Fruit fly (Drosophila melanogaster) whole organism, embryonic: Measurements from ENCODE around the gene CG31867.

ENCODE experiments used
- CG11093 ChIP-seq: fragments of 200-800 bp; sonication (Bioruptor generic); IDR thresholded peaks from 3 replicates; pipeline ENCODE4 v1.3.6; 2022; ENCODE audit warnings: missing biosample characterization, missing genetic modification characterization
- CG12071 ChIP-seq: fragments of 200-800 bp; sonication (Bioruptor generic); optimal IDR thresholded peaks from 3 replicates; lab custom pipeline; 2018; ENCODE audit warnings: missing biosample characterization, mild to moderate bottlenecking, missing genetic modification characterization
- CG12236 ChIP-seq: fragments of 200-800 bp; sonication (Bioruptor generic); optimal IDR thresholded peaks from 2 replicates; lab custom pipeline; 2016; ENCODE audit warnings: missing biosample characterization, missing genetic modification characterization
- CG12391 ChIP-seq: fragments of 200-800 bp; sonication (Bioruptor generic); optimal IDR thresholded peaks from 3 replicates; lab custom pipeline; 2018; ENCODE audit warnings: missing biosample characterization, mild to moderate bottlenecking, missing genetic modification characterization, moderate library complexity
- CG14710 ChIP-seq: fragments of 200-800 bp; sonication (Bioruptor generic); optimal IDR thresholded peaks from 3 replicates; lab custom pipeline; 2019; ENCODE audit warnings: missing biosample characterization, mild to moderate bottlenecking, missing genetic modification characterization, moderate library complexity
- CG14860 ChIP-seq: fragments of 200-800 bp; sonication (Bioruptor generic); IDR thresholded peaks from 3 replicates; pipeline ENCODE4 v1.3.6; 2022; ENCODE audit warnings: missing biosample characterization, missing genetic modification characterization; ENCODE audit not compliant: partially characterized antibody
- CG15011 ChIP-seq: fragments of 200-800 bp; sonication (Bioruptor generic); optimal IDR thresholded peaks from 3 replicates; lab custom pipeline; 2018; ENCODE audit warnings: missing biosample characterization, mild to moderate bottlenecking, missing genetic modification characterization
- CG15696 ChIP-seq: fragments of 200-800 bp; sonication (Bioruptor generic); optimal IDR thresholded peaks from 2 replicates; lab custom pipeline; 2019; ENCODE audit warnings: missing biosample characterization, mild to moderate bottlenecking, missing genetic modification characterization, moderate library complexity
- CG17186 ChIP-seq: fragments of 200-800 bp; sonication (Bioruptor generic); optimal IDR thresholded peaks from 3 replicates; lab custom pipeline; 2017; ENCODE audit warnings: missing biosample characterization, missing genetic modification reagents, missing genetic modification characterization
- CG30403 ChIP-seq: fragments of 200-800 bp; sonication (Bioruptor generic); optimal IDR thresholded peaks from 3 replicates; lab custom pipeline; 2016; ENCODE audit warnings: missing biosample characterization, missing genetic modification characterization
- CG31441 ChIP-seq: fragments of 200-800 bp; sonication (Bioruptor generic); IDR thresholded peaks from 2 replicates; pipeline ENCODE4 v1.3.6; 2022; ENCODE audit warnings: missing biosample characterization, missing genetic modification characterization
- CG34376 ChIP-seq: fragments of 200-800 bp; sonication (Bioruptor generic); optimal IDR thresholded peaks from 2 replicates; lab custom pipeline; 2018; ENCODE audit warnings: missing biosample characterization, mild to moderate bottlenecking, missing genetic modification characterization
- CG42726 ChIP-seq: fragments of 200-800 bp; sonication (Bioruptor generic); IDR thresholded peaks from 2 replicates; pipeline ENCODE4 v1.3.6; 2022; ENCODE audit warnings: missing biosample characterization, missing genetic modification characterization; ENCODE audit not compliant: partially characterized antibody
- CG6854 ChIP-seq: fragments of 200-800 bp; sonication (Bioruptor generic); optimal IDR thresholded peaks from 3 replicates; lab custom pipeline; 2017; ENCODE audit warnings: missing biosample characterization, mild to moderate bottlenecking, missing genetic modification characterization
- CG7963 ChIP-seq: fragments of 200-800 bp; sonication (Bioruptor generic); IDR thresholded peaks from 3 replicates; pipeline ENCODE4 v1.3.6; 2022; ENCODE audit warnings: missing biosample characterization, missing genetic modification characterization; ENCODE audit not compliant: partially characterized antibody
- CG8478 ChIP-seq: fragments of >200 bp; optimal IDR thresholded peaks from 2 replicates; lab custom pipeline; 2018
- CG9876 ChIP-seq: fragments of 200-800 bp; sonication (Bioruptor generic); optimal IDR thresholded peaks from 2 replicates; lab custom pipeline; 2016; ENCODE audit warnings: missing biosample characterization, missing genetic modification characterization
- Chrac-16 ChIP-seq: fragments of 200-800 bp; sonication (Bioruptor generic); optimal IDR thresholded peaks from 3 replicates; lab custom pipeline; 2016; ENCODE audit warnings: missing biosample characterization, missing genetic modification characterization
- Deaf1 ChIP-seq: fragments of 200-800 bp; optimal IDR thresholded peaks from 3 replicates; lab custom pipeline; 2019; ENCODE audit warnings: missing biosample characterization, mild to moderate bottlenecking, missing genetic modification characterization, moderate library complexity
- Dll ChIP-seq: fragments of 200-800 bp; sonication (Bioruptor generic); IDR thresholded peaks from 4 replicates; pipeline ENCODE4 v1.3.6; 2022; ENCODE audit warnings: missing biosample characterization, missing genetic modification characterization; ENCODE audit not compliant: partially characterized antibody
- Doc3 ChIP-seq: fragments of 200-800 bp; sonication (Bioruptor generic); IDR thresholded peaks from 3 replicates; pipeline ENCODE4 v1.3.6; 2022; ENCODE audit warnings: missing biosample characterization, missing genetic modification characterization; ENCODE audit not compliant: partially characterized antibody
- E2f1 ChIP-seq: fragments of 200-800 bp; sonication (Bioruptor generic); IDR thresholded peaks from 2 replicates; pipeline ENCODE4 v1.3.6; 2022; ENCODE audit warnings: missing biosample characterization, missing genetic modification characterization
- E2f2 ChIP-seq: fragments of 200-800 bp; sonication (Bioruptor generic); IDR thresholded peaks from 2 replicates; pipeline ENCODE4 v1.3.6; 2022; ENCODE audit warnings: missing biosample characterization, missing genetic modification characterization
- HHEX ChIP-seq: fragments of 200-800 bp; sonication (Bioruptor generic); optimal IDR thresholded peaks from 3 replicates; lab custom pipeline; 2017; ENCODE audit warnings: missing biosample characterization, mild to moderate bottlenecking, missing genetic modification characterization, missing genetic modification reagents
- HLH4C ChIP-seq: fragments of 200-800 bp; sonication (Bioruptor generic); IDR thresholded peaks from 3 replicates; pipeline ENCODE4 v1.3.6; 2022; ENCODE audit warnings: missing biosample characterization, missing genetic modification characterization; ENCODE audit not compliant: partially characterized antibody
- Hmx ChIP-seq: fragments of 200-800 bp; sonication (Bioruptor generic); optimal IDR thresholded peaks from 2 replicates; lab custom pipeline; 2016; ENCODE audit warnings: missing biosample characterization, missing genetic modification characterization
- Hr39 ChIP-seq: fragments of >200 bp; optimal IDR thresholded peaks from 2 replicates; lab custom pipeline; 2017
- Kr ChIP-seq: fragments of 200-800 bp; sonication (Bioruptor generic); optimal IDR thresholded peaks from 2 replicates; lab custom pipeline; 2017; ENCODE audit warnings: missing biosample characterization, mild to moderate bottlenecking, missing genetic modification characterization
- Lhr ChIP-seq: fragments of 200-800 bp; sonication (Bioruptor generic); optimal IDR thresholded peaks from 3 replicates; lab custom pipeline; 2017; ENCODE audit warnings: mild to moderate bottlenecking, missing biosample characterization, missing genetic modification reagents, missing genetic modification characterization
- MTF-1 ChIP-seq: fragments of 200-800 bp; sonication (Bioruptor generic); optimal IDR thresholded peaks from 2 replicates; lab custom pipeline; 2018; ENCODE audit warnings: missing biosample characterization, mild to moderate bottlenecking, missing genetic modification characterization, borderline replicate concordance
- Opbp ChIP-seq: fragments of 200-800 bp; sonication (Bioruptor generic); IDR thresholded peaks from 3 replicates; pipeline ENCODE4 v1.3.6; 2022; ENCODE audit warnings: missing biosample characterization, missing genetic modification characterization; ENCODE audit not compliant: partially characterized antibody
- Rfx ChIP-seq: fragments of 200-800 bp; sonication (Bioruptor generic); IDR thresholded peaks from 2 replicates; pipeline ENCODE4 v1.3.6; 2022; ENCODE audit warnings: missing biosample characterization, missing genetic modification characterization
- TFAM ChIP-seq: fragments of 200-800 bp; sonication (Bioruptor generic); optimal IDR thresholded peaks from 2 replicates; lab custom pipeline; 2017; ENCODE audit warnings: missing biosample characterization, missing genetic modification characterization, inconsistent platforms
- crc ChIP-seq: fragments of 200-800 bp; sonication (Bioruptor generic); optimal IDR thresholded peaks from 2 replicates; lab custom pipeline; 2016; ENCODE audit warnings: missing biosample characterization, missing genetic modification characterization
- croc ChIP-seq: fragments of 200-800 bp; sonication (Bioruptor generic); conservative IDR thresholded peaks from 3 replicates; pipeline ENCODE4 v1.3.6; 2022; ENCODE audit warnings: missing biosample characterization, missing genetic modification characterization
- crp ChIP-seq, 2 experiments: fragments of 200-800 bp; sonication (Bioruptor generic); optimal IDR thresholded peaks; 2 replicates in 1 of 2; 3 replicates in 1 of 2; lab custom pipeline; 2017; ENCODE audit warnings: missing biosample characterization in 2 of 2, missing genetic modification characterization in 2 of 2, mild to moderate bottlenecking in 1 of 2, moderate library complexity in 1 of 2
- da ChIP-seq: fragments of 200-800 bp; sonication (Bioruptor generic); optimal IDR thresholded peaks from 2 replicates; lab custom pipeline; 2016; ENCODE audit warnings: missing biosample characterization, missing genetic modification characterization
- dan ChIP-seq: fragments of 200-800 bp; sonication (Bioruptor generic); IDR thresholded peaks from 2 replicates; pipeline ENCODE4 v1.3.6; 2022; ENCODE audit warnings: missing biosample characterization, missing genetic modification characterization
- ham ChIP-seq: fragments of 200-800 bp; sonication (Bioruptor generic); IDR thresholded peaks from 2 replicates; pipeline ENCODE4 v1.3.6; 2022; ENCODE audit warnings: missing biosample characterization, missing genetic modification characterization
- hbn ChIP-seq: fragments of 200-800 bp; sonication (Bioruptor generic); IDR thresholded peaks from 2 replicates; pipeline ENCODE4 v1.3.6; 2022; ENCODE audit warnings: missing biosample characterization, missing genetic modification characterization; ENCODE audit not compliant: partially characterized antibody
- hth ChIP-seq: fragments of >200 bp; optimal IDR thresholded peaks from 2 replicates; lab custom pipeline; 2017; ENCODE audit warnings: inconsistent platforms
- jigr1 ChIP-seq: fragments of 200-800 bp; sonication (Bioruptor generic); IDR thresholded peaks from 3 replicates; pipeline ENCODE4 v1.3.6; 2022; ENCODE audit warnings: missing biosample characterization, missing genetic modification characterization
- lab ChIP-seq: fragments of 200-800 bp; sonication (Bioruptor generic); optimal IDR thresholded peaks from 3 replicates; lab custom pipeline; 2017; ENCODE audit warnings: missing biosample characterization, missing genetic modification characterization, mild to moderate bottlenecking, moderate library complexity, missing genetic modification reagents
- nerfin-1 ChIP-seq: fragments of 200-800 bp; sonication (Bioruptor generic); optimal IDR thresholded peaks from 3 replicates; lab custom pipeline; 2019; ENCODE audit warnings: missing biosample characterization, mild to moderate bottlenecking, missing genetic modification characterization, moderate library complexity
- nerfin-2 ChIP-seq: fragments of 200-800 bp; sonication (Bioruptor generic); IDR thresholded peaks from 2 replicates; pipeline ENCODE4 v1.3.6; 2022; ENCODE audit warnings: missing biosample characterization, missing genetic modification characterization; ENCODE audit not compliant: partially characterized antibody
- shn ChIP-seq: fragments of 200-800 bp; sonication (Bioruptor generic); optimal IDR thresholded peaks from 3 replicates; lab custom pipeline; 2016; ENCODE audit warnings: missing biosample characterization, missing genetic modification characterization
- tna ChIP-seq: fragments of 200-800 bp; sonication (Bioruptor generic); IDR thresholded peaks from 2 replicates; pipeline ENCODE4 v1.3.6; 2022; ENCODE audit warnings: missing biosample characterization, missing genetic modification characterization; ENCODE audit not compliant: partially characterized antibody
- wdn ChIP-seq: fragments of 200-800 bp; sonication (Bioruptor generic); IDR thresholded peaks from 2 replicates; pipeline ENCODE4 v1.3.6; 2022; ENCODE audit warnings: missing biosample characterization, missing genetic modification characterization

Gene CG31867

dm6 chr2L:11130151-11131008, 14.8 kb downstream of the CG31867 start, which contains the start of the genes RfC38 and CG4751 (continued):
- TF ChIP-seq lab (GFP tag; lab: Kevin White, UChicago), result no peak
- TF ChIP-seq CG31441 (GFP tag; lab: Robert Waterston, UW), result no peak
- TF ChIP-seq CG14860 (GFP tag; lab: Robert Waterston, UW), result peak; percentile 61; the same call in 2 of the 3 replicates
- no peak for TF ChIP-seq CG34376 (GFP tag; lab: Kevin White, UChicago)
- TF ChIP-seq hth (lab: Kevin White, UChicago), result no peak
- no peak for TF ChIP-seq CG11093 (GFP tag; lab: Robert Waterston, UW)
- TF ChIP-seq Dll, result peak; percentile 84
- peak; percentile 39 for TF ChIP-seq nerfin-1 (tag; lab: Kevin White, UChicago)
- TF ChIP-seq Hr39 (lab: Kevin White, UChicago), result no peak
- TF ChIP-seq CG8478 (lab: Kevin White, UChicago), result no peak
- no peak for TF ChIP-seq CG12236
- TF ChIP-seq jigr1 (GFP tag; lab: Robert Waterston, UW), result no peak
- TF ChIP-seq HHEX (GFP tag; lab: Kevin White, UChicago), result no peak
- TF ChIP-seq HLH4C (GFP tag; lab: Robert Waterston, UW), result peak; percentile 67
- no peak for TF ChIP-seq Chrac-16 (GFP tag; lab: Kevin White, UChicago)
- TF ChIP-seq CG12071 (GFP tag; lab: Kevin White, UChicago), result no peak
- no peak for TF ChIP-seq Hmx
- TF ChIP-seq nerfin-2 (GFP tag; lab: Robert Waterston, UW), result peak; percentile 44; the same call in 1 of the 2 replicates
- peak; percentile 56 for TF ChIP-seq E2f2 (GFP tag; lab: Robert Waterston, UW)
- TF ChIP-seq E2f1 (GFP tag; lab: Robert Waterston, UW), result 0 out of 2 replicates have a peak, but pooled peaks have one; percentile 20
- TF ChIP-seq CG30403 (GFP tag; lab: Kevin White, UChicago), result peak; percentile 2
- TF ChIP-seq Doc3, result peak; percentile 73
- TF ChIP-seq CG7963, result 0 out of 3 replicates have a peak, but pooled peaks have one; percentile 35
- no peak for TF ChIP-seq crp (GFP tag; optimal IDR thresholded peaks at IDR 0.05; lab: Kevin White, UChicago)
- TF ChIP-seq ham, result no peak
- no peak for TF ChIP-seq tna
- TF ChIP-seq Rfx, result no peak; the same call in 1 of the 2 replicates
- peak; percentile 31 for TF ChIP-seq CG17186 (GFP tag; lab: Kevin White, UChicago)
- TF ChIP-seq MTF-1 (GFP tag; lab: Kevin White, UChicago), result no peak
- TF ChIP-seq CG6854 (GFP tag; lab: Kevin White, UChicago), result no peak
- TF ChIP-seq shn, result no peak
- peak; percentile 68 for TF ChIP-seq CG12391
- no peak for TF ChIP-seq Kr (GFP tag; lab: Kevin White, UChicago)
- peak; percentile 52; the same call in 1 of the 2 replicates for TF ChIP-seq CG42726 (GFP tag; lab: Robert Waterston, UW)
- TF ChIP-seq TFAM (GFP tag; lab: Kevin White, UChicago), result no peak
- TF ChIP-seq wdn (GFP tag; lab: Robert Waterston, UW), result no peak
- no peak for TF ChIP-seq CG9876 (GFP tag; lab: Kevin White, UChicago)
- TF ChIP-seq CG15011, result no peak
- TF ChIP-seq da (GFP tag; lab: Kevin White, UChicago), result no peak
- no peak for TF ChIP-seq crc
- no peak for TF ChIP-seq CG15696 (tag; lab: Kevin White, UChicago)
- peak; percentile 43; the same call in 2 of the 3 replicates for TF ChIP-seq Opbp
- peak; percentile 5 for TF ChIP-seq Lhr
- TF ChIP-seq dan (GFP tag; lab: Robert Waterston, UW), result no peak
- no peak for TF ChIP-seq Deaf1 (tag; lab: Kevin White, UChicago)
- TF ChIP-seq hbn (GFP tag; lab: Robert Waterston, UW), result peak; percentile 53
- no peak for TF ChIP-seq croc (GFP tag; lab: Robert Waterston, UW)
- TF ChIP-seq CG14710 (tag; lab: Kevin White, UChicago), result peak; percentile 65
